Worm (Caenorhabditis elegans) whole organism, L2 larva: ENCODE results near the gene srt-32.

Source experiments
- C34F6.9 ChIP-seq: fragments of 150-350 bp; optimal IDR thresholded peaks from 2 replicates; lab custom pipeline; 2014; ENCODE audit warnings: missing biosample characterization, missing genetic modification characterization
- Y55F3AM.14 ChIP-seq: fragments of 200-800 bp; sonication (Bioruptor generic); optimal IDR thresholded peaks from 2 replicates; lab custom pipeline; 2018; ENCODE audit warnings: mild to moderate bottlenecking, missing genetic modification characterization, missing compliant biosample characterization
- aly-2 ChIP-seq: fragments of 150-350 bp; optimal IDR thresholded peaks from 2 replicates; lab custom pipeline; 2014; ENCODE audit warnings: missing biosample characterization, missing genetic modification characterization
- blmp-1 ChIP-seq: sonication (generic microtip); optimal IDR thresholded peaks from 2 replicates; lab custom pipeline; 2017; ENCODE audit warnings: missing genetic modification characterization, mild to moderate bottlenecking, missing compliant biosample characterization, antibody characterized with exemption, moderate library complexity; ENCODE audit not compliant: insufficient read depth
- ceh-16 ChIP-seq: fragments of 150-350 bp; optimal IDR thresholded peaks from 2 replicates; lab custom pipeline; 2014; ENCODE audit warnings: missing biosample characterization, missing genetic modification characterization
- ceh-82 ChIP-seq: fragments of 150-350 bp; optimal IDR thresholded peaks from 2 replicates; lab custom pipeline; 2014; ENCODE audit warnings: missing biosample characterization, missing genetic modification characterization
- crh-2 ChIP-seq: sonication (generic microtip); optimal IDR thresholded peaks from 2 replicates; lab custom pipeline; 2017; ENCODE audit warnings: missing biosample characterization, missing genetic modification characterization
- dmd-4 ChIP-seq: sonication (generic microtip); optimal IDR thresholded peaks from 2 replicates; lab custom pipeline; 2017; ENCODE audit warnings: missing biosample characterization, missing genetic modification characterization
- egl-27 ChIP-seq: sonication (generic microtip); optimal IDR thresholded peaks from 3 replicates; lab custom pipeline; 2017; ENCODE audit warnings: missing biosample characterization, missing genetic modification reagents, missing genetic modification characterization
- elt-3 ChIP-seq: sonication (generic microtip); optimal IDR thresholded peaks from 2 replicates; lab custom pipeline; 2017; ENCODE audit warnings: missing biosample characterization, missing genetic modification characterization
- fos-1 ChIP-seq: fragments of 150-350 bp; optimal IDR thresholded peaks from 2 replicates; lab custom pipeline; 2014; ENCODE audit warnings: missing biosample characterization, missing genetic modification characterization
- gmeb-1 ChIP-seq: fragments of 150-350 bp; optimal IDR thresholded peaks from 2 replicates; lab custom pipeline; 2014; ENCODE audit warnings: missing biosample characterization, missing genetic modification characterization
- lin-39 ChIP-seq: fragments of 150-350 bp; optimal IDR thresholded peaks from 2 replicates; lab custom pipeline; 2014; ENCODE audit warnings: missing biosample characterization, missing genetic modification reagents, missing genetic modification characterization
- lsy-2 ChIP-seq, 2 experiments: fragments of 150-350 bp in 1 of 2; sonication (generic microtip) in 1 of 2; optimal IDR thresholded peaks; 2 replicates each; lab custom pipeline; 2014 to 2017; ENCODE audit warnings: missing biosample characterization in 2 of 2, missing genetic modification characterization in 2 of 2
- mab-5 ChIP-seq: fragments of 150-350 bp; optimal IDR thresholded peaks from 2 replicates; lab custom pipeline; 2014; ENCODE audit warnings: missing biosample characterization, missing genetic modification characterization
- nhr-10 ChIP-seq: sonication (generic microtip); optimal IDR thresholded peaks from 2 replicates; lab custom pipeline; 2017; ENCODE audit warnings: missing biosample characterization, missing genetic modification characterization
- nhr-12 ChIP-seq: fragments of 150-350 bp; optimal IDR thresholded peaks from 2 replicates; lab custom pipeline; 2014; ENCODE audit warnings: missing biosample characterization, missing genetic modification characterization
- nhr-129 ChIP-seq: fragments of 150-350 bp; optimal IDR thresholded peaks from 2 replicates; lab custom pipeline; 2014; ENCODE audit warnings: missing biosample characterization, missing genetic modification characterization
- nhr-23 ChIP-seq: fragments of 150-350 bp; optimal IDR thresholded peaks from 2 replicates; lab custom pipeline; 2014; ENCODE audit warnings: missing biosample characterization, missing genetic modification reagents, missing genetic modification characterization
- nhr-237 ChIP-seq: fragments of 150-350 bp; optimal IDR thresholded peaks from 2 replicates; lab custom pipeline; 2014; ENCODE audit warnings: missing biosample characterization, missing genetic modification characterization
- nhr-6 ChIP-seq: fragments of 150-350 bp; optimal IDR thresholded peaks from 2 replicates; lab custom pipeline; 2014; ENCODE audit warnings: missing biosample characterization, missing genetic modification characterization
- nhr-77 ChIP-seq: fragments of 150-350 bp; optimal IDR thresholded peaks from 2 replicates; lab custom pipeline; 2014; ENCODE audit warnings: missing biosample characterization, missing genetic modification characterization
- peb-1 ChIP-seq: fragments of 150-350 bp; optimal IDR thresholded peaks from 2 replicates; lab custom pipeline; 2014; ENCODE audit warnings: missing biosample characterization, missing genetic modification characterization
- sem-4 ChIP-seq: fragments of 150-350 bp; optimal IDR thresholded peaks from 2 replicates; lab custom pipeline; 2014; ENCODE audit warnings: missing biosample characterization, missing genetic modification reagents, missing genetic modification characterization
- sma-3 ChIP-seq: sonication (generic microtip); optimal IDR thresholded peaks from 2 replicates; lab custom pipeline; 2016; ENCODE audit warnings: missing genetic modification reagents, missing genetic modification characterization, missing compliant biosample characterization
- unc-39 ChIP-seq: fragments of 150-350 bp; optimal IDR thresholded peaks from 2 replicates; lab custom pipeline; 2014; ENCODE audit warnings: missing biosample characterization, missing genetic modification characterization
- unc-55 ChIP-seq: fragments of 150-350 bp; sonication (generic microtip); optimal IDR thresholded peaks from 3 replicates; lab custom pipeline; 2014; ENCODE audit warnings: missing biosample characterization, missing genetic modification reagents, missing genetic modification characterization
- unc-62 ChIP-seq: fragments of 150-350 bp; optimal IDR thresholded peaks from 2 replicates; lab custom pipeline; 2014; ENCODE audit warnings: missing biosample characterization, missing genetic modification reagents, missing genetic modification characterization
- ztf-11 ChIP-seq: sonication (generic microtip); optimal IDR thresholded peaks from 2 replicates; lab custom pipeline; 2017; ENCODE audit warnings: missing biosample characterization, missing genetic modification characterization

srt-32 gene

ce11 chrV:14595984-14596383 lies 36.6 kb downstream of the srt-32 start:
- TF ChIP-seq Y55F3AM.14 (GFP tag; lab: Kevin White, UChicago) (no peak), unc-55 (GFP tag; lab: Kevin White, UChicago) (no peak), fos-1 (tag; lab: Kevin White, UChicago) (peak; percentile 53)

ce11 chrV:14597005-14597680 lies 37.7 kb downstream of the srt-32 start, which contains the start of gene pes-9:
Gene pes-9 (minus strand): TSS chrV:14597034.
- TF ChIP-seq nhr-129 (tag; lab: Kevin White, UChicago) (no peak), ceh-82 (tag; lab: Kevin White, UChicago) (no peak), unc-62 (GFP tag; lab: Kevin White, UChicago) (no peak), fos-1 (tag; lab: Kevin White, UChicago) (peak; percentile 27), mab-5 (tag; lab: Kevin White, UChicago) (no peak), crh-2 (peak; percentile 29), elt-3 (tag; lab: Kevin White, UChicago) (no peak), peb-1 (tag; lab: Kevin White, UChicago) (no peak), egl-27 (no peak), dmd-4 (tag; lab: Kevin White, UChicago) (no peak), nhr-237 (tag; lab: Kevin White, UChicago) (no peak), nhr-10 (tag; lab: Kevin White, UChicago) (no peak), sem-4 (no peak)

- TF ChIP-seq nhr-129 (tag; lab: Kevin White, UChicago) (peak; percentile 60), blmp-1 (tag; lab: Kevin White, UChicago) (no peak), sma-3 (GFP tag; lab: Kevin White, UChicago) (peak; percentile 12), fos-1 (tag; lab: Kevin White, UChicago) (peak; percentile 58), peb-1 (tag; lab: Kevin White, UChicago) (no peak), C34F6.9 (tag; lab: Kevin White, UChicago) (peak; percentile 77), lsy-2 (tag; optimal IDR thresholded peaks at IDR 0.05; lab: Kevin White, UChicago) (peak in 1 of 2 experiments; percentile 53), ceh-16 (no peak), nhr-237 (tag; lab: Kevin White, UChicago) (no peak), unc-55 (GFP tag; lab: Kevin White, UChicago) (peak; percentile 67), nhr-77 (tag; lab: Kevin White, UChicago) (no peak)
Observed at ce11 chrV:14597681-14598184, 38.3 kb downstream of the srt-32 start, which contains the start of gene R11H6.2. Gene R11H6.2 (plus strand): TSS chrV:14598006.

ce11 chrV:14599972-14600371 lies 40.6 kb downstream of the srt-32 start, which contains the start of gene glb-22:
Gene glb-22 (plus strand): TSS chrV:14600272.
- TF ChIP-seq elt-3 (tag; lab: Kevin White, UChicago), result no peak
- TF ChIP-seq mab-5 (tag; lab: Kevin White, UChicago), result no peak
- no peak for TF ChIP-seq sma-3 (GFP tag; lab: Kevin White, UChicago)
- TF ChIP-seq ztf-11 (tag; lab: Kevin White, UChicago), result no peak
- TF ChIP-seq nhr-77 (tag; lab: Kevin White, UChicago), result no peak
- no peak for TF ChIP-seq nhr-6
- no peak for TF ChIP-seq unc-62 (GFP tag; lab: Kevin White, UChicago)

ce11 chrV:14603755-14604154 lies 44.3 kb downstream of the srt-32 start:
- TF ChIP-seq aly-2 (tag; lab: Kevin White, UChicago), result no peak
- peak; percentile 56 for TF ChIP-seq mab-5 (tag; lab: Kevin White, UChicago)
- peak in 1 of 2 experiments; percentile 11 for TF ChIP-seq lsy-2 (tag; optimal IDR thresholded peaks at IDR 0.05; lab: Kevin White, UChicago)

- TF ChIP-seq lin-39 (no peak), sem-4 (no peak), lsy-2 (tag; optimal IDR thresholded peaks at IDR 0.05; lab: Kevin White, UChicago) (no peak), aly-2 (tag; lab: Kevin White, UChicago) (no peak), gmeb-1 (tag; lab: Kevin White, UChicago) (no peak), nhr-12 (tag; lab: Kevin White, UChicago) (no peak), unc-39 (no peak), peb-1 (tag; lab: Kevin White, UChicago) (no peak), nhr-23 (tag; lab: Kevin White, UChicago) (no peak)
Observed at ce11 chrV:14609643-14610042, 50.2 kb downstream of the srt-32 start, which contains the start of gene R11H6.4. Gene R11H6.4 (plus strand): TSS chrV:14609943.
